Worm (Caenorhabditis elegans) whole organism, young adult: ENCODE results near the gene F09B9.5.

Experiments used
- B0019.2 ChIP-seq: fragments of 200-800 bp; sonication (Bioruptor generic); conservative IDR thresholded peaks from 2 replicates; pipeline ENCODE4 v1.3.6; 2022; ENCODE audit warnings: missing genetic modification reagents, missing genetic modification characterization, missing compliant biosample characterization
- B0336.3 ChIP-seq: fragments of 200-800 bp; sonication (Bioruptor generic); IDR thresholded peaks from 2 replicates; pipeline ENCODE4 v1.3.6; 2022; ENCODE audit warnings: missing genetic modification characterization, missing compliant biosample characterization
- C17E4.6 ChIP-seq: fragments of 200-800 bp; sonication (Bioruptor generic); IDR thresholded peaks from 2 replicates; pipeline ENCODE4 v1.3.6; 2022; ENCODE audit warnings: missing genetic modification reagents, missing genetic modification characterization, missing compliant biosample characterization
- F23B12.7 ChIP-seq: sonication (generic microtip); optimal IDR thresholded peaks from 2 replicates; lab custom pipeline; 2017; ENCODE audit warnings: missing genetic modification characterization, mild to moderate bottlenecking, missing compliant biosample characterization, antibody characterized with exemption, moderate library complexity; ENCODE audit not compliant: insufficient read depth
- F52B5.7 ChIP-seq: sonication (generic microtip); optimal IDR thresholded peaks from 2 replicates; lab custom pipeline; 2016; ENCODE audit warnings: mild to moderate bottlenecking, missing genetic modification characterization, missing compliant biosample characterization
- F57A8.1 ChIP-seq: fragments of 200-800 bp; sonication (Bioruptor generic); optimal IDR thresholded peaks from 2 replicates; lab custom pipeline; 2018; ENCODE audit warnings: mild to moderate bottlenecking, missing genetic modification characterization, moderate library complexity, missing compliant biosample characterization
- F57C9.4 ChIP-seq: sonication (generic microtip); optimal IDR thresholded peaks from 2 replicates; lab custom pipeline; 2017; ENCODE audit warnings: mild to moderate bottlenecking, missing genetic modification characterization, missing compliant biosample characterization
- K11D2.4 ChIP-seq: fragments of 200-800 bp; sonication (Bioruptor generic); IDR thresholded peaks from 2 replicates; pipeline ENCODE4 v1.3.6; 2022; ENCODE audit warnings: missing genetic modification reagents, missing genetic modification characterization, missing compliant biosample characterization
- K12H6.12 ChIP-seq: fragments of 200-800 bp; sonication (Bioruptor generic); optimal IDR thresholded peaks from 2 replicates; lab custom pipeline; 2018; ENCODE audit warnings: mild to moderate bottlenecking, missing genetic modification characterization, missing compliant biosample characterization
- T07F8.4 ChIP-seq: sonication (generic microtip); optimal IDR thresholded peaks from 2 replicates; lab custom pipeline; 2016; ENCODE audit warnings: mild to moderate bottlenecking, missing genetic modification characterization, moderate library complexity, missing compliant biosample characterization
- T26A5.8 ChIP-seq: sonication (generic microtip); optimal IDR thresholded peaks from 2 replicates; lab custom pipeline; 2016; ENCODE audit warnings: missing genetic modification characterization, missing compliant biosample characterization
- Y53F4B.3 ChIP-seq: fragments of 200-800 bp; sonication (Bioruptor generic); IDR thresholded peaks from 2 replicates; pipeline ENCODE4 v1.3.6; 2022; ENCODE audit warnings: missing genetic modification reagents, missing genetic modification characterization, missing compliant biosample characterization
- Y67H2A.10 ChIP-seq: fragments of 200-800 bp; sonication (Bioruptor generic); conservative IDR thresholded peaks from 2 replicates; pipeline ENCODE4 v1.3.6; 2022; ENCODE audit warnings: missing genetic modification reagents, missing genetic modification characterization, missing compliant biosample characterization
- Y79H2A.3 ChIP-seq: fragments of 200-800 bp; sonication (Bioruptor generic); conservative IDR thresholded peaks from 2 replicates; pipeline ENCODE4 v1.3.6; 2022; ENCODE audit warnings: missing genetic modification reagents, missing genetic modification characterization, missing compliant biosample characterization
- aptf-2 ChIP-seq: fragments of 200-800 bp; sonication (Bioruptor generic); conservative IDR thresholded peaks from 2 replicates; pipeline ENCODE4 v1.3.6; 2022; ENCODE audit warnings: missing genetic modification reagents, missing genetic modification characterization, missing compliant biosample characterization
- athp-1 ChIP-seq: sonication (generic microtip); optimal IDR thresholded peaks from 2 replicates; lab custom pipeline; 2017; ENCODE audit warnings: mild to moderate bottlenecking, missing genetic modification characterization, missing compliant biosample characterization
- attf-3 ChIP-seq: fragments of 200-800 bp; sonication (Bioruptor generic); conservative IDR thresholded peaks from 2 replicates; pipeline ENCODE4 v1.3.6; 2022; ENCODE audit warnings: missing genetic modification reagents, missing genetic modification characterization, missing compliant biosample characterization
- attf-5 ChIP-seq: fragments of 200-800 bp; sonication (Bioruptor generic); optimal IDR thresholded peaks from 2 replicates; lab custom pipeline; 2018; ENCODE audit warnings: mild to moderate bottlenecking, missing genetic modification characterization, missing compliant biosample characterization
- ceh-79 ChIP-seq: sonication (generic microtip); optimal IDR thresholded peaks from 2 replicates; lab custom pipeline; 2017; ENCODE audit warnings: mild to moderate bottlenecking, missing genetic modification characterization, missing compliant biosample characterization
- efl-1 ChIP-seq: fragments of 150-350 bp; optimal IDR thresholded peaks from 2 replicates; lab custom pipeline; 2014; ENCODE audit warnings: missing biosample characterization, missing genetic modification reagents, missing genetic modification characterization
- egl-18 ChIP-seq: fragments of 200-800 bp; sonication (Bioruptor generic); IDR thresholded peaks from 2 replicates; pipeline ENCODE4 v1.3.6; 2022; ENCODE audit warnings: missing genetic modification reagents, missing genetic modification characterization, missing compliant biosample characterization
- him-1 ChIP-seq: sonication (generic microtip); optimal IDR thresholded peaks from 2 replicates; lab custom pipeline; 2016; ENCODE audit warnings: missing genotype, missing genetic modification reagents, missing genetic modification characterization, missing compliant biosample characterization
- hmg-1.2 ChIP-seq: fragments of 200-800 bp; sonication (Bioruptor generic); IDR thresholded peaks from 2 replicates; pipeline ENCODE4 v1.3.6; 2022; ENCODE audit warnings: missing genetic modification reagents, missing genetic modification characterization, missing compliant biosample characterization
- hrde-1 ChIP-seq: sonication (generic microtip); optimal IDR thresholded peaks from 2 replicates; lab custom pipeline; 2016; ENCODE audit warnings: missing genetic modification characterization, mild to moderate bottlenecking, missing compliant biosample characterization, moderate library complexity, missing genotype, missing genetic modification reagents, borderline replicate concordance
- lin-35 ChIP-seq, 3 experiments: fragments of 150-350 bp in 2 of 3; sonication (generic microtip) in 1 of 3; optimal IDR thresholded peaks; 2 replicates each; lab custom pipeline; 2014 to 2018; ENCODE audit warnings: missing biosample characterization in 3 of 3, missing genetic modification characterization in 3 of 3, missing genetic modification reagents in 3 of 3
- lin-40 ChIP-seq: sonication (generic microtip); optimal IDR thresholded peaks from 2 replicates; lab custom pipeline; 2016; ENCODE audit warnings: missing genetic modification characterization, mild to moderate bottlenecking, missing compliant biosample characterization, missing genotype, missing genetic modification reagents
- lir-1 ChIP-seq: fragments of 200-800 bp; sonication (Bioruptor generic); conservative IDR thresholded peaks from 2 replicates; pipeline ENCODE4 v1.3.6; 2022; ENCODE audit warnings: missing genetic modification reagents, missing genetic modification characterization, missing compliant biosample characterization
- madf-10 ChIP-seq: sonication (generic microtip); optimal IDR thresholded peaks from 2 replicates; lab custom pipeline; 2016; ENCODE audit warnings: mild to moderate bottlenecking, missing genetic modification characterization, missing compliant biosample characterization
- madf-8 ChIP-seq: fragments of 200-800 bp; sonication (Bioruptor generic); conservative IDR thresholded peaks from 2 replicates; pipeline ENCODE4 v1.3.6; 2022; ENCODE audit warnings: missing genetic modification reagents, missing genetic modification characterization, missing compliant biosample characterization
- mcd-1 ChIP-seq: fragments of 200-800 bp; sonication (Bioruptor generic); IDR thresholded peaks from 2 replicates; pipeline ENCODE4 v1.3.6; 2022; ENCODE audit warnings: missing genetic modification reagents, missing genetic modification characterization, missing compliant biosample characterization
- mes-4 ChIP-seq: sonication (generic microtip); optimal IDR thresholded peaks from 2 replicates; lab custom pipeline; 2016; ENCODE audit warnings: missing genotype, missing genetic modification characterization, missing compliant biosample characterization
- mxl-1 ChIP-seq: sonication (generic microtip); optimal IDR thresholded peaks from 2 replicates; lab custom pipeline; 2016; ENCODE audit warnings: missing genetic modification characterization, missing compliant biosample characterization
- nfya-1 ChIP-seq: sonication (generic microtip); optimal IDR thresholded peaks from 2 replicates; lab custom pipeline; 2017; ENCODE audit warnings: antibody characterized with exemption, missing compliant biosample characterization, missing genetic modification characterization, borderline replicate concordance; ENCODE audit not compliant: insufficient read depth
- nfyb-1 ChIP-seq: fragments of 200-800 bp; sonication (Bioruptor generic); IDR thresholded peaks from 2 replicates; pipeline ENCODE4 v1.3.6; 2022; ENCODE audit warnings: missing genetic modification reagents, missing genetic modification characterization, missing compliant biosample characterization
- nhr-179 ChIP-seq: sonication (generic microtip); optimal IDR thresholded peaks from 2 replicates; lab custom pipeline; 2016; ENCODE audit warnings: mild to moderate bottlenecking, missing genetic modification characterization, missing compliant biosample characterization
- pbrm-1 ChIP-seq: fragments of 200-800 bp; sonication (Bioruptor generic); IDR thresholded peaks from 2 replicates; pipeline ENCODE4 v1.3.6; 2022; ENCODE audit warnings: missing genetic modification reagents, missing genetic modification characterization, missing compliant biosample characterization
- rcor-1 ChIP-seq: fragments of 200-800 bp; sonication (Bioruptor generic); IDR thresholded peaks from 2 replicates; pipeline ENCODE4 v1.3.6; 2022; ENCODE audit warnings: missing genetic modification reagents, missing genetic modification characterization, missing compliant biosample characterization
- rec-8 ChIP-seq, 2 experiments: sonication (generic microtip); optimal IDR thresholded peaks; 2 replicates each; lab custom pipeline; 2016; ENCODE audit warnings: mild to moderate bottlenecking in 2 of 2, missing genetic modification characterization in 2 of 2, missing genetic modification reagents in 2 of 2, missing genotype in 2 of 2, missing biosample characterization in 1 of 2, missing compliant biosample characterization in 1 of 2, moderate library complexity in 1 of 2
- repo-1 ChIP-seq: sonication (generic microtip); optimal IDR thresholded peaks from 2 replicates; lab custom pipeline; 2017; ENCODE audit warnings: mild to moderate bottlenecking, missing genetic modification characterization, missing compliant biosample characterization
- rpc-1 ChIP-seq, 2 experiments: fragments of 150-350 bp in 1 of 2; sonication (generic microtip) in 1 of 2; optimal IDR thresholded peaks; 2 replicates each; lab custom pipeline; 2014 to 2018; ENCODE audit warnings: missing biosample characterization in 1 of 2, missing genetic modification characterization in 1 of 2, missing genetic modification reagents in 1 of 2, missing genotype in 1 of 2
- snpc-1.3 ChIP-seq: sonication (generic microtip); optimal IDR thresholded peaks from 2 replicates; lab custom pipeline; 2017; ENCODE audit warnings: missing genetic modification characterization, mild to moderate bottlenecking, missing compliant biosample characterization, antibody characterized with exemption, moderate library complexity, missing genotype, missing genetic modification reagents; ENCODE audit not compliant: insufficient read depth
- snpc-3.4 ChIP-seq: sonication (generic microtip); optimal IDR thresholded peaks from 2 replicates; lab custom pipeline; 2017; ENCODE audit warnings: missing genetic modification characterization, mild to moderate bottlenecking, missing compliant biosample characterization, antibody characterized with exemption, moderate library complexity, missing genotype, missing genetic modification reagents
- tbx-9 ChIP-seq: sonication (generic microtip); optimal IDR thresholded peaks from 2 replicates; lab custom pipeline; 2016; ENCODE audit warnings: borderline replicate concordance, missing genetic modification characterization, inconsistent platforms, missing compliant biosample characterization
- ztf-22 ChIP-seq: fragments of 200-800 bp; sonication (Bioruptor generic); optimal IDR thresholded peaks from 2 replicates; lab custom pipeline; 2018; ENCODE audit warnings: mild to moderate bottlenecking, missing genetic modification characterization, moderate library complexity, missing compliant biosample characterization
- ztf-25 ChIP-seq: fragments of 200-800 bp; sonication (Bioruptor generic); IDR thresholded peaks from 2 replicates; pipeline ENCODE4 v1.3.6; 2022; ENCODE audit warnings: missing genetic modification reagents, missing genetic modification characterization, missing compliant biosample characterization
- ztf-3 ChIP-seq: fragments of 200-800 bp; sonication (Bioruptor generic); optimal IDR thresholded peaks from 2 replicates; lab custom pipeline; 2018; ENCODE audit warnings: mild to moderate bottlenecking, missing genetic modification characterization, missing compliant biosample characterization

The F09B9.5 gene

DNA sequence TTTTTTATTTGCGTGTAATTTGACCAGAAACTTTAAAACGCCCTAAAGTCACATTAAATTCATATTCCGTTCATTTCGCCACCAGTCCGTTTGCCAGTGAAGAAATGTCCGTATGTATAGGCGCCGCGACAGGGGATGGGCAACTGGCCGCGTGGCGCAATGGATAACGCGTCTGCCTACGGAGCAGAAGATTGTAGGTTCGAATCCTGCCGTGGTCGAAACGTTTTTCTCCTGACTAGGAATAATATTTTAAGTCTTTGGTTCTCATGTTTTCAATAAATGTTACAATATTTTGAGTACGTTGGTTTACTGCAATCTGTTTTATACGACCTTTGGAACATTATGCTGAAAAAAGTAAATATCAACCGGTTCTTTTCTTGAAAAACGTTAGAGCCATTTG is 9.6 kb upstream of the F09B9.5 start (continued):
- no peak for TF ChIP-seq nfya-1
- TF ChIP-seq K12H6.12 (tag; lab: Kevin White, UChicago) = peak; percentile 67
- peak; percentile 59 for TF ChIP-seq athp-1 (tag; lab: Kevin White, UChicago)
- peak; percentile 89 for TF ChIP-seq him-1 (tag; lab: Kevin White, UChicago)
- TF ChIP-seq lir-1 (GFP tag; lab: Robert Waterston, UW) = no peak
- TF ChIP-seq mxl-1 (tag; lab: Kevin White, UChicago) = peak; percentile 62
- TF ChIP-seq F23B12.7 (tag; lab: Kevin White, UChicago) = peak; percentile 1
- TF ChIP-seq rpc-1 (optimal IDR thresholded peaks at IDR 0.05; lab: Kevin White, UChicago) = peak; percentile 89
- peak; percentile 89 for TF ChIP-seq rpc-1 (tag; optimal IDR thresholded peaks at IDR 0.05; lab: Kevin White, UChicago)
- TF ChIP-seq mcd-1 (GFP tag; lab: Robert Waterston, UW) = peak; percentile 62

DNA sequence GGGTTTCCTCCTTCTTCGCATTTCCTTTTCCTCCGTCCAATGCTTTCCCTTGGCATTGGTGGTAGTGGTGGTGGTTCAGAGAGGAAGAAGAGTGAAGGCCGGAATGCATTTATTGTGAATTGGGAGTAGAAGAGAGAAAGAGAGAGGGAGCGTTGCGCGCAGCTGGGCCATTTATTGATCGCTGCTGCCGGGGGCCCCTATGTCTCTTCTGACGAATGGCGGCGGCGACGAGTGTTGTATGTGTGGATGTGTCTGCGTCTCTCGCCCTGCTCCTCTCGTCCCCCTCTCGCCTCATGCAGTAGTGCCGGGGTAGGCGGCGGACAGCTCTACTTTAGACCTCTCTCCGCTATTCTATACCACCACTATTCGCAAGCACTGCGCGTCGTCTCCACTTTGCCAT is 8.0 kb upstream of the F09B9.5 start, which contains the start of gene unc-115:
unc-115 (plus strand) TSS at position 301 of the 400 bp plus-strand sequence.
- TF ChIP-seq madf-8 (GFP tag; lab: Robert Waterston, UW) (no peak), egl-18 (GFP tag; lab: Robert Waterston, UW) (no peak), snpc-3.4 (tag; lab: Kevin White, UChicago) (no peak), repo-1 (tag; lab: Kevin White, UChicago) (peak; percentile 55), ztf-3 (no peak), T07F8.4 (tag; lab: Kevin White, UChicago) (no peak), mes-4 (tag; lab: Kevin White, UChicago) (no peak), tbx-9 (tag; lab: Kevin White, UChicago) (no peak), Y67H2A.10 (GFP tag; lab: Robert Waterston, UW) (no peak), rpc-1 (optimal IDR thresholded peaks at IDR 0.05; lab: Kevin White, UChicago) (no peak), rpc-1 (tag; optimal IDR thresholded peaks at IDR 0.05; lab: Kevin White, UChicago) (no peak), attf-3 (GFP tag; lab: Robert Waterston, UW) (no peak), ztf-25 (GFP tag; lab: Robert Waterston, UW) (no peak), K12H6.12 (tag; lab: Kevin White, UChicago) (peak; percentile 81), C17E4.6 (no peak), B0019.2 (GFP tag; lab: Robert Waterston, UW) (no peak), F57A8.1 (GFP tag; lab: Kevin White, UChicago) (no peak), rcor-1 (GFP tag; lab: Robert Waterston, UW) (peak; percentile 65), lin-35 (GFP tag; optimal IDR thresholded peaks at IDR 0.05; lab: Kevin White, UChicago) (peak in 1 of 3 experiments; percentile 27), T26A5.8 (tag; lab: Kevin White, UChicago) (no peak), F57C9.4 (no peak), hrde-1 (tag; lab: Kevin White, UChicago) (no peak), lin-40 (tag; lab: Kevin White, UChicago) (peak; percentile 80), Y53F4B.3 (GFP tag; lab: Robert Waterston, UW) (no peak), attf-5 (GFP tag; lab: Kevin White, UChicago) (peak; percentile 67), aptf-2 (GFP tag; lab: Robert Waterston, UW) (no peak), efl-1 (GFP tag; lab: Kevin White, UChicago) (no peak), madf-10 (tag; lab: Kevin White, UChicago) (peak; percentile 23), ztf-22 (GFP tag; lab: Kevin White, UChicago) (no peak), ceh-79 (no peak), Y79H2A.3 (no peak), nfyb-1 (GFP tag; lab: Robert Waterston, UW) (peak; percentile 62; the same call in 1 of the 2 replicates), hmg-1.2 (peak; percentile 77), pbrm-1 (peak; percentile 69), F52B5.7 (tag; lab: Kevin White, UChicago) (no peak), B0336.3 (GFP tag; lab: Robert Waterston, UW) (peak; percentile 66), snpc-1.3 (no peak), K11D2.4 (peak; percentile 63; the same call in 1 of the 2 replicates), nhr-179 (tag; lab: Kevin White, UChicago) (no peak), rec-8 (tag; optimal IDR thresholded peaks at IDR 0.05; lab: Kevin White, UChicago) (no peak)
